Worm (Caenorhabditis elegans): ENCODE measurements around the gene K08F8.15.

The K08F8.15 gene

DNA sequence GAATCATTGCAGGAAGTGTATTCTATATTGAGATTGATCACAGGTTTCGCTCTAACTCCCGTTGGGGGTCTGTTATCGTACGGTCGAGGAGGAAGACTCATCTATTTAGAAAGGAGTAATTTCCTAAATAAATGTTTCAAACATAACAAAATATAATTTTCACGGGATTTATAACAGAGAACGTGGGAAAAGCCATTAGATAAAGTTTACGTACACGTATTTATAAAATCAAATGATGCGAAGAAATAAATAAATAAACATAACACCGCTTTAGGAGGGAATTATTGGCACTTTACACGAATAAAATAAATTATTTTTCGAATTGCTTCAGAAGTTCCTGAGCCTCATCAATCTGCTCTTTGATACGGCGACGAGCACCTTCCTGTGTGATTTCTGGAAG is 41.9 kb downstream of the K08F8.15 start, which contains the start of gene F07H5.10:
Gene F07H5.10 (minus strand): TSS at position 101 of the 400 bp plus-strand sequence.
- no peak for TF ChIP-seq ttx-3 (tag; optimal IDR thresholded peaks at IDR 0.05)
- no peak for TF ChIP-seq tbx-7 (tag; optimal IDR thresholded peaks at IDR 0.05)

DNA sequence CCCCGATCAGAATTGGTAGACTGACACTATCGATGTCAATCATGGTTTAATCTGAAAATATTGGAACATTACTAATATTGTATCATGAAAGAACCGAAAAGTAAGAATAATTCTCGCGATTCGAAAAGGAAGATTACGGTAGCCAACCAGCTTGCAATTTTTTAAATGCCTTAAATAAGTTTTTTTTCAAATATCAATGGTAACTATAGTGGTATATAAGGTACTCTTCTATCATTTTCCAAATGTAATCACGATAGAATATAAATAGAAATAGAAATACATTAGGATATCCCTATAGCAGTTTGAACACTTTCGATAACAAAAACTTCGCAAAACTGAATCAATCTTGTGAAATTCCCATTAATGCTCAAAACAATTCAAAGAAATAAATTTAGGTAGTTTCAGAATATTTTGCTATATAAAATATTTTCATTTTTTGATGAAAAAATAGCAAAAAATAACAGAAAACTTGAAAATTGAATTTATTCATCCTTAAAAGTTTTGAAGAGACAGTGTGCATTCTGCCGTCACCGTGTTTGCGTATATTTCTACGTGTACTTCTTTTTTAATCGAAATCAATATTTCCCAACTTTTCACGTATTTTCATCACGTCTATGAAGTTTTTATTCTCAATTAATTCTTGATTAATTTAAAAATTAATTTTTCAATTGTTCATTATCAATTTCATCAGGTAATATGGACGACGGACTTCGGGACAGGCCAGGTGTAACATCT is 44.2 kb downstream of the K08F8.15 start, which contains the start of the genes F46C5.9 and rer-1:
Gene F46C5.9 (minus strand): TSS at position 51 of the 735 bp plus-strand sequence.
Gene rer-1 (plus strand): TSS at position 692 of the 735 bp plus-strand sequence.
- TF ChIP-seq ref-2 (tag; optimal IDR thresholded peaks at IDR 0.05) (no peak), gmeb-2 (tag; optimal IDR thresholded peaks at IDR 0.05) (no peak), che-1 (tag; optimal IDR thresholded peaks at IDR 0.05) (no peak), ahr-1 (tag; optimal IDR thresholded peaks at IDR 0.05) (no peak), hlh-15 (tag; optimal IDR thresholded peaks at IDR 0.05) (no peak), fkh-6 (tag; optimal IDR thresholded peaks at IDR 0.05) (no peak), ceh-18 (tag; optimal IDR thresholded peaks at IDR 0.05) (no peak), ceh-6 (GFP tag; optimal IDR thresholded peaks at IDR 0.05) (no peak), ceh-14 (tag; optimal IDR thresholded peaks at IDR 0.05) (peak; percentile 37), F13H6.1 (tag; optimal IDR thresholded peaks at IDR 0.05) (no peak), lim-6 (tag; optimal IDR thresholded peaks at IDR 0.05) (no peak), nhr-11 (tag; optimal IDR thresholded peaks at IDR 0.05) (no peak), unc-42 (tag; optimal IDR thresholded peaks at IDR 0.05) (peak; percentile 17), zip-5 (tag; optimal IDR thresholded peaks at IDR 0.05) (no peak)

- no peak for TF ChIP-seq pha-2 (tag; optimal IDR thresholded peaks at IDR 0.05)
- no peak for TF ChIP-seq ceh-34 (tag; optimal IDR thresholded peaks at IDR 0.05)
- no peak for TF ChIP-seq ceh-48 (tag; optimal IDR thresholded peaks at IDR 0.05)
- no peak for TF ChIP-seq tbx-7 (tag; optimal IDR thresholded peaks at IDR 0.05)
- TF ChIP-seq hlh-30 (tag; optimal IDR thresholded peaks at IDR 0.05; ENCODE audit: insufficient read depth) = no peak
- TF ChIP-seq ceh-14 (tag; optimal IDR thresholded peaks at IDR 0.05) = no peak
- TF ChIP-seq ceh-6 (GFP tag; optimal IDR thresholded peaks at IDR 0.05) = no peak
- TF ChIP-seq tbx-2 (tag; optimal IDR thresholded peaks at IDR 0.05) = no peak
- TF ChIP-seq T23F11.4 (GFP tag; optimal IDR thresholded peaks at IDR 0.05) = no peak
- no peak for TF ChIP-seq K09A11.1 (tag; optimal IDR thresholded peaks at IDR 0.05; ENCODE audit: insufficient read depth)
- TF ChIP-seq pqm-1 (tag; optimal IDR thresholded peaks at IDR 0.05) = no peak
- no peak for TF ChIP-seq C08G9.2 (tag; optimal IDR thresholded peaks at IDR 0.05)
Measured at ce11 chrII:8811825-8812224, 45.2 kb downstream of the K08F8.15 start.

- TF ChIP-seq hlh-13 (GFP tag; optimal IDR thresholded peaks at IDR 0.05) = no peak
- no peak for TF ChIP-seq hlh-30 (tag; optimal IDR thresholded peaks at IDR 0.05; ENCODE audit: insufficient read depth)
- no peak for TF ChIP-seq che-1 (tag; optimal IDR thresholded peaks at IDR 0.05)
- no peak for TF ChIP-seq ttx-3 (tag; optimal IDR thresholded peaks at IDR 0.05)
- TF ChIP-seq odd-2 (tag; optimal IDR thresholded peaks at IDR 0.05) = no peak
- TF ChIP-seq pha-2 (tag; optimal IDR thresholded peaks at IDR 0.05) = no peak
- no peak for TF ChIP-seq unc-42 (tag; optimal IDR thresholded peaks at IDR 0.05)
- TF ChIP-seq ceh-6 (GFP tag; optimal IDR thresholded peaks at IDR 0.05) = no peak
- TF ChIP-seq syd-9 (tag; optimal IDR thresholded peaks at IDR 0.05) = no peak
- no peak for TF ChIP-seq fkh-6 (tag; optimal IDR thresholded peaks at IDR 0.05)
- TF ChIP-seq ets-4 (tag; optimal IDR thresholded peaks at IDR 0.05) = no peak
- TF ChIP-seq pax-1 (tag; optimal IDR thresholded peaks at IDR 0.05) = no peak
- TF ChIP-seq ceh-9 (tag; optimal IDR thresholded peaks at IDR 0.05) = no peak
- no peak for TF ChIP-seq elt-2 (tag; optimal IDR thresholded peaks at IDR 0.05)
- TF ChIP-seq ceh-45 (GFP tag; IDR thresholded peaks at IDR 0.05) = no peak
- TF ChIP-seq sox-4 (tag; optimal IDR thresholded peaks at IDR 0.05) = no peak
- TF ChIP-seq ceh-31 (tag; optimal IDR thresholded peaks at IDR 0.05) = no peak
Measured at ce11 chrII:8812346-8812745, 45.7 kb downstream of the K08F8.15 start.
